Worm (Caenorhabditis elegans) whole organism, late embryonic: ENCODE data around the gene dhs-18.

Experiments used
- Y22D7AL.16 ChIP-seq: sonication (generic microtip); optimal IDR thresholded peaks from 2 replicates; lab custom pipeline; 2016; ENCODE audit warnings: missing genetic modification characterization, missing compliant biosample characterization
- ceh-48 ChIP-seq: sonication (generic microtip); optimal IDR thresholded peaks from 2 replicates; lab custom pipeline; 2016; ENCODE audit warnings: missing genetic modification characterization, inconsistent platforms, missing compliant biosample characterization
- dmd-4 ChIP-seq: sonication (generic microtip); optimal IDR thresholded peaks from 2 replicates; lab custom pipeline; 2016; ENCODE audit warnings: borderline replicate concordance, missing genetic modification characterization, missing compliant biosample characterization
- fax-1 ChIP-seq: sonication (generic microtip); optimal IDR thresholded peaks from 2 replicates; lab custom pipeline; 2016; ENCODE audit warnings: missing genotype, missing genetic modification characterization, missing compliant biosample characterization
- hlh-30 ChIP-seq: sonication (generic microtip); optimal IDR thresholded peaks from 2 replicates; lab custom pipeline; 2017; ENCODE audit warnings: antibody characterized with exemption, missing genetic modification characterization, missing compliant biosample characterization; ENCODE audit not compliant: insufficient read depth
- hlh-6 ChIP-seq: sonication (generic microtip); optimal IDR thresholded peaks from 2 replicates; lab custom pipeline; 2016; ENCODE audit warnings: missing genotype, missing genetic modification characterization, missing compliant biosample characterization
- hlh-8 ChIP-seq: sonication (generic microtip); optimal IDR thresholded peaks from 2 replicates; lab custom pipeline; 2016; ENCODE audit warnings: missing genotype, missing genetic modification characterization, missing compliant biosample characterization
- madf-2 ChIP-seq: sonication (generic microtip); optimal IDR thresholded peaks from 2 replicates; lab custom pipeline; 2017; ENCODE audit warnings: missing genetic modification characterization, missing compliant biosample characterization
- nfya-1 ChIP-seq: sonication (generic microtip); optimal IDR thresholded peaks from 2 replicates; lab custom pipeline; 2017; ENCODE audit warnings: missing genetic modification characterization, mild to moderate bottlenecking, missing compliant biosample characterization, antibody characterized with exemption, moderate library complexity
- pros-1 ChIP-seq: fragments of 150-350 bp; optimal IDR thresholded peaks from 2 replicates; lab custom pipeline; 2014; ENCODE audit warnings: missing biosample characterization, missing genetic modification reagents, missing genetic modification characterization
- ttx-3 ChIP-seq: sonication (generic microtip); optimal IDR thresholded peaks from 2 replicates; lab custom pipeline; 2016; ENCODE audit warnings: missing genetic modification reagents, missing genetic modification characterization, missing compliant biosample characterization
- unc-55 ChIP-seq: sonication (generic microtip); optimal IDR thresholded peaks from 2 replicates; lab custom pipeline; 2017; ENCODE audit warnings: missing biosample characterization, missing genetic modification reagents, missing genetic modification characterization

ce11 chrV:11041499-11041898 is 5.1 kb downstream of the dhs-18 start, which contains the start of gene C45B11.5:
- TF ChIP-seq ceh-48 (tag; lab: Kevin White, UChicago) (no peak), ttx-3 (tag; lab: Kevin White, UChicago) (no peak), fax-1 (tag; lab: Kevin White, UChicago) (no peak), madf-2 (tag; lab: Kevin White, UChicago) (no peak), hlh-8 (tag; lab: Kevin White, UChicago) (no peak), unc-55 (no peak), nfya-1 (tag; lab: Kevin White, UChicago) (no peak), hlh-6 (tag; lab: Kevin White, UChicago) (no peak), dmd-4 (tag; lab: Kevin White, UChicago) (no peak), Y22D7AL.16 (no peak), hlh-30 (no peak), pros-1 (tag; lab: Kevin White, UChicago) (no peak)
